Worm (Caenorhabditis elegans) whole organism, L2 larva: ENCODE measurements around the gene T22B7.7.

Experiments used
- mdl-1 ChIP-seq, 2 experiments: fragments of 150-350 bp in 1 of 2; sonication (generic microtip) in 1 of 2; optimal IDR thresholded peaks; 2 replicates each; lab custom pipeline; 2017; ENCODE audit warnings: missing biosample characterization in 2 of 2, missing genetic modification characterization in 2 of 2
- nhr-129 ChIP-seq: fragments of 150-350 bp; optimal IDR thresholded peaks from 2 replicates; lab custom pipeline; 2014; ENCODE audit warnings: missing biosample characterization, missing genetic modification characterization

DNA sequence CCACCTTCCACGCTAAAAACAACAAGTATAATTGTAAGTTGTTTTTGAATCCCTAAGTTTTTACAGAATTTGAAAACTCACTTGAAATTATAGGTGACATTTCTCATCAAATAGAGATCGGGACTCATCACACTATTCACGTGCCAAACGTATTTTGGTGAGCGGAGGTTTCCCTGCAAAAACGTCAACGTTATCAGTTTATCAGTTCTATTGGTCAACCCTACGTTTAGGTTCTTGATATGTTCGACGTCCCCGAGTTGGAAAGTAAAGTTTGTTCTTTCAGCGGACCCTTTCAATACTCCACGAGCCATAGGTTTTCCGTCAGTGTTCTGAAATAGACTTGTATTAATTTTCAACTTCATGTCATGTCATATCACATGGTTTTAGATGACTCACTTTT lies 41.5 kb upstream of the T22B7.7 start:
- TF ChIP-seq nhr-129 = no peak
- no peak for TF ChIP-seq mdl-1 (tag; optimal IDR thresholded peaks at IDR 0.05; lab: Kevin White, UChicago)
